Fruit fly (Drosophila melanogaster): Measurements from ENCODE around the gene CG10317.

- no peak for TF ChIP-seq CG15710 (tag; optimal IDR thresholded peaks at IDR 0.05)
- no peak for TF ChIP-seq fd96Ca (GFP tag; IDR thresholded peaks at IDR 0.05)
- TF ChIP-seq Snoo (tag; optimal IDR thresholded peaks at IDR 0.05): no peak
- TF ChIP-seq rn (GFP tag; IDR thresholded peaks at IDR 0.05): no peak
- TF ChIP-seq Pif1B (GFP tag; optimal IDR thresholded peaks at IDR 0.05): no peak
Observed at dm6 chr3R:16394531-16394930, 24.2 kb upstream of the CG10317 start.

Data from whole organism, pupa.